Fruit fly (Drosophila melanogaster) whole organism, embryonic: ENCODE measurements around the gene Mnn1.

Source experiments
- Atf6 ChIP-seq: fragments of 200-800 bp; sonication (Bioruptor generic); IDR thresholded peaks from 2 replicates; pipeline ENCODE4 v1.3.6; 2022; ENCODE audit warnings: missing biosample characterization, missing genetic modification characterization
- C15 ChIP-seq: fragments of 200-800 bp; sonication (Bioruptor generic); IDR thresholded peaks from 3 replicates; pipeline ENCODE4 v1.3.6; 2022; ENCODE audit warnings: missing biosample characterization, missing genetic modification characterization
- CG10543 ChIP-seq: fragments of 200-800 bp; sonication (Bioruptor generic); optimal IDR thresholded peaks from 3 replicates; lab custom pipeline; 2017; ENCODE audit warnings: missing biosample characterization, mild to moderate bottlenecking, missing genetic modification characterization, moderate library complexity
- CG11085 ChIP-seq: fragments of 200-800 bp; sonication (Bioruptor generic); IDR thresholded peaks from 2 replicates; pipeline ENCODE4 v1.3.6; 2022; ENCODE audit warnings: missing biosample characterization, missing genetic modification characterization
- CG11456 ChIP-seq: fragments of 200-800 bp; sonication (Bioruptor generic); IDR thresholded peaks from 3 replicates; pipeline ENCODE4 v1.3.6; 2022; ENCODE audit warnings: missing biosample characterization, missing genetic modification characterization
- CG12659 ChIP-seq: fragments of 200-800 bp; sonication (Bioruptor generic); optimal IDR thresholded peaks from 3 replicates; lab custom pipeline; 2017; ENCODE audit warnings: mild to moderate bottlenecking, missing biosample characterization, missing genetic modification reagents, missing genetic modification characterization
- CG13624 ChIP-seq: fragments of 200-800 bp; sonication (Bioruptor generic); optimal IDR thresholded peaks from 2 replicates; lab custom pipeline; 2016; ENCODE audit warnings: missing biosample characterization, missing genetic modification characterization
- CG13894 ChIP-seq: fragments of 200-800 bp; sonication (Bioruptor generic); optimal IDR thresholded peaks from 3 replicates; lab custom pipeline; 2018; ENCODE audit warnings: missing biosample characterization, mild to moderate bottlenecking, missing genetic modification characterization, moderate library complexity
- CG14014 ChIP-seq: fragments of 200-800 bp; sonication (Bioruptor generic); IDR thresholded peaks from 2 replicates; pipeline ENCODE4 v1.3.6; 2022; ENCODE audit warnings: missing biosample characterization, missing genetic modification characterization
- CG17802 ChIP-seq: fragments of 200-800 bp; sonication (Bioruptor generic); optimal IDR thresholded peaks from 2 replicates; lab custom pipeline; 2018; ENCODE audit warnings: missing biosample characterization, mild to moderate bottlenecking, missing genetic modification characterization, moderate library complexity
- CG2120 ChIP-seq: fragments of 200-800 bp; sonication (Bioruptor generic); optimal IDR thresholded peaks from 3 replicates; lab custom pipeline; 2016; ENCODE audit warnings: missing biosample characterization, missing genetic modification characterization
- CG32772 ChIP-seq: fragments of 200-800 bp; sonication (Bioruptor generic); IDR thresholded peaks from 2 replicates; pipeline ENCODE4 v1.3.6; 2022; ENCODE audit warnings: missing biosample characterization, missing genetic modification characterization
- CG33213 ChIP-seq: fragments of 200-800 bp; sonication (Bioruptor generic); optimal IDR thresholded peaks from 3 replicates; lab custom pipeline; 2016; ENCODE audit warnings: missing biosample characterization, missing genetic modification characterization
- CG33557 ChIP-seq: fragments of 200-800 bp; sonication (Bioruptor generic); optimal IDR thresholded peaks from 2 replicates; lab custom pipeline; 2019; ENCODE audit warnings: missing biosample characterization, mild to moderate bottlenecking, missing genetic modification characterization, moderate library complexity
- CG4360 ChIP-seq: fragments of 200-800 bp; sonication (Bioruptor generic); IDR thresholded peaks from 2 replicates; pipeline ENCODE4 v1.3.6; 2022; ENCODE audit warnings: missing biosample characterization, missing genetic modification characterization
- CG4424 ChIP-seq: fragments of 200-800 bp; sonication (Bioruptor generic); optimal IDR thresholded peaks from 3 replicates; lab custom pipeline; 2016; ENCODE audit warnings: missing biosample characterization, missing genetic modification characterization
- CG6254 ChIP-seq: fragments of 200-800 bp; sonication (Bioruptor generic); optimal IDR thresholded peaks from 3 replicates; lab custom pipeline; 2017; ENCODE audit warnings: mild to moderate bottlenecking, missing biosample characterization, missing genetic modification reagents, missing genetic modification characterization
- CG8388 ChIP-seq: fragments of 200-800 bp; sonication (Bioruptor generic); optimal IDR thresholded peaks from 2 replicates; lab custom pipeline; 2019; ENCODE audit warnings: missing biosample characterization, mild to moderate bottlenecking, missing genetic modification characterization, moderate library complexity
- CG8478 ChIP-seq: fragments of >200 bp; optimal IDR thresholded peaks from 2 replicates; lab custom pipeline; 2018
- CG9932 ChIP-seq: fragments of 200-800 bp; sonication (Bioruptor generic); IDR thresholded peaks from 2 replicates; pipeline ENCODE4 v1.3.6; 2022; ENCODE audit warnings: missing biosample characterization, missing genetic modification characterization
- CHES-1-like ChIP-seq: fragments of 200-800 bp; sonication (Bioruptor generic); optimal IDR thresholded peaks from 2 replicates; lab custom pipeline; 2016; ENCODE audit warnings: missing biosample characterization, missing genetic modification characterization
- CrebB ChIP-seq: fragments of 200-800 bp; sonication (Bioruptor generic); optimal IDR thresholded peaks from 3 replicates; lab custom pipeline; 2018; ENCODE audit warnings: missing biosample characterization, mild to moderate bottlenecking, missing genetic modification characterization
- Dbx ChIP-seq: fragments of 200-800 bp; sonication (Bioruptor generic); IDR thresholded peaks from 3 replicates; pipeline ENCODE4 v1.3.6; 2022; ENCODE audit warnings: missing biosample characterization, missing genetic modification characterization
- Dip3 ChIP-seq: fragments of 200-800 bp; sonication (Bioruptor generic); optimal IDR thresholded peaks from 3 replicates; lab custom pipeline; 2016; ENCODE audit warnings: missing biosample characterization, missing genetic modification characterization
- H2.0 ChIP-seq: fragments of 200-800 bp; sonication (Bioruptor generic); IDR thresholded peaks from 2 replicates; pipeline ENCODE4 v1.3.6; 2022; ENCODE audit warnings: missing biosample characterization, missing genetic modification characterization
- HmgZ ChIP-seq: fragments of 200-800 bp; sonication (Bioruptor generic); optimal IDR thresholded peaks from 2 replicates; lab custom pipeline; 2018; ENCODE audit warnings: missing biosample characterization, mild to moderate bottlenecking, missing genetic modification characterization
- Hmr ChIP-seq: fragments of 200-800 bp; sonication (Bioruptor generic); optimal IDR thresholded peaks from 3 replicates; lab custom pipeline; 2017; ENCODE audit warnings: mild to moderate bottlenecking, missing biosample characterization, missing genetic modification reagents, missing genetic modification characterization
- Med ChIP-seq: fragments of 200-800 bp; sonication (Bioruptor generic); peaks from one replicate; lab custom pipeline; 2016; ENCODE audit warnings: missing biosample characterization, missing genetic modification characterization, mild to moderate bottlenecking, inconsistent platforms, moderate library complexity
- Meics ChIP-seq: fragments of 200-800 bp; sonication (Bioruptor generic); optimal IDR thresholded peaks from 2 replicates; lab custom pipeline; 2017; ENCODE audit warnings: missing biosample characterization, mild to moderate bottlenecking, missing genetic modification characterization
- NC2β ChIP-seq: fragments of 200-800 bp; sonication (Bioruptor generic); optimal IDR thresholded peaks from 2 replicates; lab custom pipeline; 2016; ENCODE audit warnings: missing biosample characterization, missing genetic modification characterization
- NK7.1 ChIP-seq: fragments of 200-800 bp; sonication (Bioruptor generic); optimal IDR thresholded peaks from 3 replicates; lab custom pipeline; 2016; ENCODE audit warnings: missing biosample characterization, missing genetic modification characterization
- Rfx ChIP-seq: fragments of 200-800 bp; sonication (Bioruptor generic); IDR thresholded peaks from 2 replicates; pipeline ENCODE4 v1.3.6; 2022; ENCODE audit warnings: missing biosample characterization, missing genetic modification characterization
- Scr ChIP-seq: fragments of 200-800 bp; sonication (Bioruptor generic); IDR thresholded peaks from 2 replicates; pipeline ENCODE4 v1.3.6; 2022; ENCODE audit warnings: missing biosample characterization, missing genetic modification characterization; ENCODE audit not compliant: partially characterized antibody
- ac ChIP-seq: fragments of 200-800 bp; sonication (Bioruptor generic); optimal IDR thresholded peaks from 3 replicates; lab custom pipeline; 2017; ENCODE audit warnings: missing biosample characterization, mild to moderate bottlenecking, missing genetic modification characterization
- al ChIP-seq: fragments of 200-800 bp; sonication (Bioruptor generic); IDR thresholded peaks from 2 replicates; pipeline ENCODE4 v1.3.6; 2022; ENCODE audit warnings: missing biosample characterization, missing genetic modification characterization
- ase ChIP-seq: fragments of 200-800 bp; sonication (Bioruptor generic); IDR thresholded peaks from 3 replicates; pipeline ENCODE4 v1.3.6; 2022; ENCODE audit warnings: missing biosample characterization, missing genetic modification characterization
- ash1 ChIP-seq: fragments of 200-800 bp; sonication (Bioruptor generic); optimal IDR thresholded peaks from 2 replicates; lab custom pipeline; 2018; ENCODE audit warnings: missing biosample characterization, mild to moderate bottlenecking, missing genetic modification characterization
- cas ChIP-seq: fragments of 200-800 bp; sonication (Bioruptor generic); IDR thresholded peaks from 2 replicates; pipeline ENCODE4 v1.3.6; 2022; ENCODE audit warnings: missing biosample characterization, missing genetic modification characterization
- dpn ChIP-seq, 2 experiments: fragments of 200-800 bp; sonication (Bioruptor generic); optimal IDR thresholded peaks; 3 replicates each; lab custom pipeline; 2016; ENCODE audit warnings: missing biosample characterization in 2 of 2, missing genetic modification characterization in 2 of 2
- gce ChIP-seq: fragments of 200-800 bp; sonication (Bioruptor generic); IDR thresholded peaks from 3 replicates; pipeline ENCODE4 v1.3.6; 2022; ENCODE audit warnings: missing biosample characterization, missing genetic modification characterization
- gsb ChIP-seq: fragments of 200-800 bp; sonication (Bioruptor generic); IDR thresholded peaks from 2 replicates; pipeline ENCODE4 v1.3.6; 2022; ENCODE audit warnings: missing biosample characterization, missing genetic modification characterization
- lilli ChIP-seq: fragments of 200-800 bp; sonication (Bioruptor generic); optimal IDR thresholded peaks from 3 replicates; lab custom pipeline; 2016; ENCODE audit warnings: missing biosample characterization, missing genetic modification characterization
- lola ChIP-seq, 3 experiments: fragments of >200 bp in 2 of 3; fragments of 200-800 bp in 1 of 3; sonication (Bioruptor generic) in 1 of 3; optimal IDR thresholded peaks; 2 replicates each; lab custom pipeline; 2017 to 2019; ENCODE audit warnings: missing biosample characterization in 3 of 3, missing genetic modification characterization in 3 of 3, mild to moderate bottlenecking in 1 of 3, moderate library complexity in 1 of 3
- nmo ChIP-seq: fragments of 200-800 bp; sonication (Bioruptor generic); optimal IDR thresholded peaks from 2 replicates; lab custom pipeline; 2018; ENCODE audit warnings: missing biosample characterization, mild to moderate bottlenecking, missing genetic modification characterization, moderate library complexity
- pho ChIP-seq: fragments of 200-800 bp; sonication (Bioruptor generic); optimal IDR thresholded peaks from 2 replicates; lab custom pipeline; 2016; ENCODE audit warnings: missing biosample characterization, missing genetic modification characterization
- rib ChIP-seq: fragments of 200-800 bp; sonication (Bioruptor generic); IDR thresholded peaks from 2 replicates; pipeline ENCODE4 v1.3.6; 2022; ENCODE audit warnings: missing biosample characterization, missing genetic modification characterization
- schlank ChIP-seq: fragments of 200-800 bp; sonication (Bioruptor generic); optimal IDR thresholded peaks from 2 replicates; lab custom pipeline; 2018; ENCODE audit warnings: missing biosample characterization, mild to moderate bottlenecking, missing genetic modification characterization
- sob ChIP-seq: fragments of 200-800 bp; sonication (Bioruptor generic); IDR thresholded peaks from 2 replicates; pipeline ENCODE4 v1.3.6; 2022; ENCODE audit warnings: missing biosample characterization, missing genetic modification characterization
- tin ChIP-seq: fragments of 200-800 bp; sonication (Bioruptor generic); optimal IDR thresholded peaks from 3 replicates; lab custom pipeline; 2016; ENCODE audit warnings: missing biosample characterization, missing genetic modification characterization
- toy ChIP-seq: fragments of 200-800 bp; sonication (Bioruptor generic); IDR thresholded peaks from 2 replicates; pipeline ENCODE4 v1.3.6; 2022; ENCODE audit warnings: missing biosample characterization, missing genetic modification characterization
- vvl ChIP-seq: fragments of 200-800 bp; sonication (Bioruptor generic); IDR thresholded peaks from 2 replicates; pipeline ENCODE4 v1.3.6; 2022; ENCODE audit warnings: missing biosample characterization, missing genetic modification characterization
- zfh2 ChIP-seq: fragments of 200-800 bp; sonication (Bioruptor generic); optimal IDR thresholded peaks from 2 replicates; lab custom pipeline; 2016; ENCODE audit warnings: missing biosample characterization, missing genetic modification characterization

Gene Mnn1

dm6 chr2L:7047703-7048102 is 8.4 kb upstream of the Mnn1 start:
- TF ChIP-seq Dip3 (GFP tag; lab: Kevin White, UChicago) (peak; percentile 19), rib (peak; percentile 47; the same call in 1 of the 2 replicates), CG14014 (GFP tag; lab: Robert Waterston, UW) (0 out of 2 replicates have a peak, but pooled peaks have one; percentile 34), CG32772 (no peak), CG33557 (no peak), zfh2 (GFP tag; lab: Kevin White, UChicago) (peak; percentile 13), Hmr (GFP tag; lab: Kevin White, UChicago) (peak; percentile 60), CrebB (tag; lab: Kevin White, UChicago) (peak; percentile 5), CG2120 (peak; percentile 67), C15 (no peak), Rfx (GFP tag; lab: Robert Waterston, UW) (peak; percentile 34; the same call in 1 of the 2 replicates), CG9932 (GFP tag; lab: Robert Waterston, UW) (peak; percentile 43), CG11085 (GFP tag; lab: Robert Waterston, UW) (peak; percentile 29; the same call in 1 of the 2 replicates), NK7.1 (GFP tag; lab: Kevin White, UChicago) (no peak), cas (GFP tag; lab: Robert Waterston, UW) (0 out of 2 replicates have a peak, but pooled peaks have one; percentile 11), Atf6 (GFP tag; lab: Robert Waterston, UW) (peak; percentile 55), lilli (GFP tag; lab: Kevin White, UChicago) (peak; percentile 23), toy (GFP tag; lab: Robert Waterston, UW) (no peak), Scr (GFP tag; lab: Robert Waterston, UW) (no peak), CHES-1-like (GFP tag; lab: Kevin White, UChicago) (peak; percentile 1), CG33213 (GFP tag; lab: Kevin White, UChicago) (no peak), Meics (GFP tag; lab: Kevin White, UChicago) (no peak), Dbx (peak; percentile 62), pho (GFP tag; lab: Kevin White, UChicago) (peak; percentile 22), CG12659 (GFP tag; lab: Kevin White, UChicago) (peak; percentile 23), HmgZ (tag; lab: Kevin White, UChicago) (peak; percentile 1), CG8388 (GFP tag; lab: Kevin White, UChicago) (no peak), CG11456 (GFP tag; lab: Robert Waterston, UW) (peak; percentile 40; the same call in 1 of the 3 replicates), CG10543 (GFP tag; lab: Kevin White, UChicago) (peak; percentile 59), Med (GFP tag; lab: Kevin White, UChicago) (peak; percentile 55), al (peak; percentile 28; the same call in 1 of the 2 replicates), CG4360 (GFP tag; lab: Robert Waterston, UW) (no peak), CG13894 (tag; lab: Kevin White, UChicago) (peak; percentile 38), sob (GFP tag; lab: Robert Waterston, UW) (peak; percentile 44; the same call in 1 of the 2 replicates), schlank (tag; lab: Kevin White, UChicago) (peak; percentile 4)
- TF ChIP-seq, all 482 proteins: peak for 25

dm6 chr2L:7049009-7049647 is 7.0 kb upstream of the Mnn1 start:
- TF ChIP-seq ase (no peak), CG17802 (tag; lab: Kevin White, UChicago) (no peak), H2.0 (no peak), CG4424 (GFP tag; lab: Kevin White, UChicago) (peak; percentile 35), ac (no peak), CG11085 (GFP tag; lab: Robert Waterston, UW) (no peak), dpn (GFP tag; optimal IDR thresholded peaks at IDR 0.05; lab: Kevin White, UChicago) (peak; percentile 23 to 34), tin (no peak), nmo (GFP tag; lab: Kevin White, UChicago) (no peak), CG8478 (no peak), gce (GFP tag; lab: Robert Waterston, UW) (no peak), lola (GFP tag; optimal IDR thresholded peaks at IDR 0.05; lab: Kevin White, UChicago) (no peak), CG6254 (GFP tag; lab: Kevin White, UChicago) (no peak), NC2β (GFP tag; lab: Kevin White, UChicago) (no peak), CG13624 (GFP tag; lab: Kevin White, UChicago) (no peak), ash1 (GFP tag; lab: Kevin White, UChicago) (peak; percentile 50), vvl (GFP tag; lab: Robert Waterston, UW) (peak; percentile 51), gsb (GFP tag; lab: Robert Waterston, UW) (no peak)
